Fruit fly (Drosophila melanogaster) whole organism, prepupa: ENCODE data around the gene CG12766.

Experiments used
- CG6854 ChIP-seq: fragments of 200-800 bp; sonication (Bioruptor generic); optimal IDR thresholded peaks from 2 replicates; lab custom pipeline; 2017; ENCODE audit warnings: missing biosample characterization, mild to moderate bottlenecking, missing genetic modification characterization
- CG9139 ChIP-seq: fragments of 200-800 bp; sonication (Bioruptor generic); optimal IDR thresholded peaks from 3 replicates; lab custom pipeline; 2017; ENCODE audit warnings: missing biosample characterization, mild to moderate bottlenecking, missing genetic modification characterization
- Eip78C ChIP-seq: fragments of 200-800 bp; sonication (Bioruptor generic); peaks from one replicate; lab custom pipeline; 2016; ENCODE audit warnings: missing biosample characterization, missing genetic modification characterization
- Met ChIP-seq: fragments of 200-800 bp; sonication (Bioruptor generic); optimal IDR thresholded peaks from 3 replicates; lab custom pipeline; 2016; ENCODE audit warnings: missing biosample characterization, missing genetic modification characterization
- salr ChIP-seq, 2 experiments: fragments of 200-800 bp; sonication (Bioruptor generic); optimal IDR thresholded peaks; 3 replicates each; lab custom pipeline; 2016 to 2018; ENCODE audit warnings: missing biosample characterization in 2 of 2, missing genetic modification characterization in 2 of 2, mild to moderate bottlenecking in 1 of 2
- topi ChIP-seq: fragments of 200-800 bp; sonication (Bioruptor generic); optimal IDR thresholded peaks from 3 replicates; lab custom pipeline; 2016; ENCODE audit warnings: missing biosample characterization, missing genetic modification characterization

DNA sequence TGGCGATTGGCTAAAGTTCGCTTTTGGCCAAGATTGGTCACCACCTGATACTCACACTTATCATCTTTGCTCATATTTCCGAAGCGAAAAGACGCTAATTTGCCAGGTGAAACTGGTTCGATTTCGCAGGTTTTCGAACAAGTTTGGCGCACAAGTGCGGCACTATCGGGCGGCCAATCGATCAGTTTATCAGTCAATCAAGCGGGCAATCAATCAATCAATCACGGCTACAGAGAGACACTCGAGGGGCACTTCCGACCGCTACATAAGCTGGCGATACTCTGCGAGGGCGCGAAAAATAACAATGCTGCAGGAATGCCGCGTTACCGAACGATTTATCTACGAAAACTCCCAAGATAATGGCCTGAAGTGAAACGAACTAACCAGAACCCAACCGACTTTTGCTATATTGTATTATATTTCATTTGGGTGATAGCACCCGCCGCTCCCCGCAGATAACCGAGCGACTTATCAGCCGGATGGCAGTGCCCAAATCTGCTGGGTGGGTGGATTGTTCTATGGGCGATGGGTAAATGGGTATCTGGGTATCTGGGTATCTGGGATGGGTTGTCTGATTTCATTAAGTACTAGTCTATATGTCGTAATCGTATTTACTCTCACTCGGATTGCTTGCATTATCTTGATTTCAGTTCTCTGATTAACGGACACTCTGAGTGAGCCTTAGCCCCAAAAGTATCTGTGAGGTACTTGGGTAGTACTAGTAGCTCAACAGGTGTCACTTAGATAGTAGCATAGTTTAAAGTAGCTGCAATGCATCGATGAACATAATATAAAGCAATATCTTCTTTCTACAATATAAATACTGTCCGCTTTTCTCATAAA is 10.8 kb downstream of the CG12766 start:
- no peak for TF ChIP-seq topi
- TF ChIP-seq salr (GFP tag; optimal IDR thresholded peaks at IDR 0.05; lab: Kevin White, UChicago): no peak
- TF ChIP-seq CG6854 (GFP tag; lab: Kevin White, UChicago): no peak
- no peak for TF ChIP-seq CG9139
- peak; percentile 24 for TF ChIP-seq Eip78C
- no peak for TF ChIP-seq Met (GFP tag; lab: Kevin White, UChicago)
